Worm (Caenorhabditis elegans) whole organism, late embryonic: ENCODE measurements around the gene F07G6.2.

Experiments used
- ceh-14 ChIP-seq: sonication (generic microtip); optimal IDR thresholded peaks from 2 replicates; lab custom pipeline; 2016; ENCODE audit warnings: missing genotype, missing genetic modification characterization, missing compliant biosample characterization
- ceh-45 ChIP-seq: fragments of 200-800 bp; sonication (Bioruptor generic); IDR thresholded peaks from 2 replicates; pipeline ENCODE4 v1.3.6; 2022; ENCODE audit warnings: missing genetic modification reagents, missing genetic modification characterization, missing compliant biosample characterization
- elt-2 ChIP-seq: sonication (generic microtip); optimal IDR thresholded peaks from 2 replicates; lab custom pipeline; 2016; ENCODE audit warnings: missing genetic modification reagents, missing genetic modification characterization, missing compliant biosample characterization
- elt-4 ChIP-seq: sonication (generic microtip); optimal IDR thresholded peaks from 2 replicates; lab custom pipeline; 2016; ENCODE audit warnings: missing genetic modification characterization, missing compliant biosample characterization
- ets-4 ChIP-seq: sonication (generic microtip); optimal IDR thresholded peaks from 2 replicates; lab custom pipeline; 2016; ENCODE audit warnings: missing genetic modification characterization, missing compliant biosample characterization
- gmeb-2 ChIP-seq: sonication (generic microtip); optimal IDR thresholded peaks from 2 replicates; lab custom pipeline; 2016; ENCODE audit warnings: missing genetic modification characterization, inconsistent platforms, missing compliant biosample characterization
- hlh-30 ChIP-seq: sonication (generic microtip); optimal IDR thresholded peaks from 2 replicates; lab custom pipeline; 2017; ENCODE audit warnings: antibody characterized with exemption, missing genetic modification characterization, missing compliant biosample characterization; ENCODE audit not compliant: insufficient read depth
- nhr-11 ChIP-seq: fragments of 150-350 bp; optimal IDR thresholded peaks from 2 replicates; lab custom pipeline; 2014; ENCODE audit warnings: missing biosample characterization, missing genetic modification characterization
- pha-2 ChIP-seq: sonication (generic microtip); optimal IDR thresholded peaks from 2 replicates; lab custom pipeline; 2017; ENCODE audit warnings: mild to moderate bottlenecking, missing genetic modification characterization, missing compliant biosample characterization
- rnt-1 ChIP-seq: sonication (generic microtip); optimal IDR thresholded peaks from 2 replicates; lab custom pipeline; 2016; ENCODE audit warnings: missing genetic modification characterization, missing compliant biosample characterization
- ttx-3 ChIP-seq: sonication (generic microtip); optimal IDR thresholded peaks from 2 replicates; lab custom pipeline; 2016; ENCODE audit warnings: missing genetic modification reagents, missing genetic modification characterization, missing compliant biosample characterization
- unc-55 ChIP-seq: sonication (generic microtip); optimal IDR thresholded peaks from 2 replicates; lab custom pipeline; 2017; ENCODE audit warnings: missing biosample characterization, missing genetic modification reagents, missing genetic modification characterization
- zip-5 ChIP-seq: sonication (generic microtip); optimal IDR thresholded peaks from 2 replicates; lab custom pipeline; 2016; ENCODE audit warnings: missing genetic modification characterization, missing compliant biosample characterization
- ztf-16 ChIP-seq: sonication (generic microtip); optimal IDR thresholded peaks from 2 replicates; lab custom pipeline; 2017; ENCODE audit warnings: missing genetic modification characterization, missing compliant biosample characterization

DNA sequence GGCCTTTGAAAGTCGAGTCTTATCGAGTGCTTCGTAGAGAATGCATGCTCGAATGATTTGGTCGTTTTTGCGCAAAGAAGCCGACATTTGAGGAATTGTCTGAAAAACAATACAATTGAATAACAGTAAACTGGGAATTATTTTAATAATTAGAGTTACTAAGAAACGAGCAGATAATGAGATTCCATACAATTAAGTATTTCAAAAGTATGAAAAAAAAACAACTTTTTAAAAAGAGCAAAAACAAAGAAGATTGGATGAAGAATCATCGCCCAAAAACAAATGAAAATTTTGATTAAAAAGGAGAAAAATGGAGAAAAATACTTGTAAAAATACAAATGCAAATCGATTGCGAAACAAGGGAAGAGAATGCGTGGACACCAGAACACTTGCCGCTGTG is 49.1 kb upstream of the F07G6.2 start, which contains the start of gene fbxa-170:
- no peak for TF ChIP-seq unc-55 (GFP tag; lab: Kevin White, UChicago)
- no peak for TF ChIP-seq rnt-1 (tag; lab: Kevin White, UChicago)
- no peak for TF ChIP-seq gmeb-2 (tag; lab: Kevin White, UChicago)
- no peak for TF ChIP-seq ets-4 (tag; lab: Kevin White, UChicago)
- no peak for TF ChIP-seq zip-5 (tag; lab: Kevin White, UChicago)
- TF ChIP-seq ztf-16 (tag; lab: Kevin White, UChicago), result no peak
- TF ChIP-seq hlh-30 (tag; lab: Kevin White, UChicago), result no peak
- no peak for TF ChIP-seq ceh-45 (GFP tag; lab: Robert Waterston, UW)
- TF ChIP-seq elt-2 (tag; lab: Kevin White, UChicago), result no peak
- TF ChIP-seq ceh-14 (tag; lab: Kevin White, UChicago), result no peak
- TF ChIP-seq ttx-3 (tag; lab: Kevin White, UChicago), result no peak
- TF ChIP-seq nhr-11, result no peak
- no peak for TF ChIP-seq pha-2 (tag; lab: Kevin White, UChicago)
- no peak for TF ChIP-seq elt-4 (tag; lab: Kevin White, UChicago)
